Worm (Caenorhabditis elegans): Measurements from ENCODE around the gene nas-11.

DNA sequence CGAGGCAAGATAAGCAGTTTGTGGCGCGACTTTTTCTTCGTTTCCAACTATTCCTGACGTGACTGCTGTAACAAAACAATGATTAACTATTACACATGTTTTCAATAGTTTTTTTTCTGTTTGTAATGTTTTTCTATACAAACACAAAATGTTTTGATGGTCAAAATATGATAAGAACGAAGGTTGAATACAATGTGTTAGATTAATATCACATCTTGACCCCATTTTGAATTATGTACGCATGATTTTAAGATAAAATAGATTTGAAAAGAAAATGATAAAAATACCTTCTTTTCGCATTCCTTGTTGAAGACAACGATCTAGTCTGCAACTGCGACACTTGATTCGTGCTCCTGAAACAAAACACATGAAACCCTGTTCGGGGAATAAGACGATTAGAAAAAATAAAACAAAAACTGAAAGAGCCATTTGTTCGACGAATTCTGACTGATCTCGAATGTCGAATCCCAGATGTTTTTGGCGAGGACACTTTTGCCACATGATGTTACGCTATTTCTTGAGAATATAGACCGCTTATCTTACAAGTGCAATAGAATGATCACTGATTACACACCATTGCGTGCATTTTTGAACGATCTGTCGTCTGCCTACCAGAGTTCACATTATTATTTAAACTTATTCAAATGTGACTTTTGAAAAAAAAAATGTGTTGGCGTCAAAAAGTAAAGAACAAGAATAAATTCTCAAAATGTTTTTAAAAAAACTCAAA lies 48.1 kb upstream of the nas-11 start:
- no peak for TF ChIP-seq dmd-4 (tag; optimal IDR thresholded peaks at IDR 0.05)
- no peak for TF ChIP-seq unc-39 (tag; optimal IDR thresholded peaks at IDR 0.05)
- no peak for TF ChIP-seq alr-1 (tag; optimal IDR thresholded peaks at IDR 0.05)
- no peak for TF ChIP-seq lin-13 (GFP tag; optimal IDR thresholded peaks at IDR 0.05)
- no peak for TF ChIP-seq R02D3.7 (tag; optimal IDR thresholded peaks at IDR 0.05)
- no peak for TF ChIP-seq blmp-1 (tag; optimal IDR thresholded peaks at IDR 0.05; ENCODE audit: insufficient read depth)
- peak; percentile 54 for TF ChIP-seq sma-9 (GFP tag; optimal IDR thresholded peaks at IDR 0.05)
- TF ChIP-seq sma-9 (tag; optimal IDR thresholded peaks at IDR 0.05) = no peak
- no peak for TF ChIP-seq ztf-4 (tag; optimal IDR thresholded peaks at IDR 0.05)
- TF ChIP-seq snpc-4 (tag; optimal IDR thresholded peaks at IDR 0.05) = no peak
- no peak for TF ChIP-seq nhr-11 (tag; optimal IDR thresholded peaks at IDR 0.05)
- no peak for TF ChIP-seq lsy-2 (tag; optimal IDR thresholded peaks at IDR 0.05)
- TF ChIP-seq nhr-25 (tag; optimal IDR thresholded peaks at IDR 0.05) = no peak

Data from whole organism, L2 larva.